Worm (Caenorhabditis elegans) whole organism, L1 larva: ENCODE data around the gene C44C10.7.
A peak's percentile ranks its signal among the peaks of the same experiment; 100 is the strongest.

Experiments
- C34B4.2 ChIP-seq: sonication (generic microtip); optimal IDR thresholded peaks from 2 replicates; lab custom pipeline; 2017; ENCODE audit warnings: mild to moderate bottlenecking, missing genetic modification characterization, missing compliant biosample characterization
- ceh-82 ChIP-seq, 3 experiments: fragments of 150-350 bp in 1 of 3; sonication (generic microtip) in 2 of 3; optimal IDR thresholded peaks; 2 replicates each; lab custom pipeline; 2014 to 2017; ENCODE audit warnings: missing biosample characterization in 3 of 3, missing genetic modification characterization in 3 of 3
- ces-1 ChIP-seq: fragments of 150-350 bp; optimal IDR thresholded peaks from 2 replicates; lab custom pipeline; 2014; ENCODE audit warnings: missing biosample characterization, missing genetic modification reagents, missing genetic modification characterization
- dpl-1 ChIP-seq, 3 experiments: fragments of 150-350 bp in 2 of 3; sonication (generic microtip) in 1 of 3; optimal IDR thresholded peaks; 2 replicates each; lab custom pipeline; 2014 to 2017; ENCODE audit warnings: missing biosample characterization in 3 of 3, missing genetic modification characterization in 3 of 3, missing genetic modification reagents in 3 of 3
- efl-1 ChIP-seq, 4 experiments: fragments of 150-350 bp; optimal IDR thresholded peaks in 3 of 4; peaks in 1 of 4; 1 replicate in 1 of 4; 2 replicates in 3 of 4; lab custom pipeline; 2014; ENCODE audit warnings: missing biosample characterization in 2 of 4, missing genetic modification characterization in 2 of 4, missing genetic modification reagents in 2 of 4
- efl-3 ChIP-seq: fragments of 200-800 bp; sonication (Bioruptor generic); optimal IDR thresholded peaks from 2 replicates; lab custom pipeline; 2018; ENCODE audit warnings: mild to moderate bottlenecking, missing genetic modification characterization, missing compliant biosample characterization
- egl-13 ChIP-seq: sonication (generic microtip); optimal IDR thresholded peaks from 2 replicates; lab custom pipeline; 2016; ENCODE audit warnings: missing genotype, missing genetic modification reagents, missing genetic modification characterization, missing compliant biosample characterization
- egl-27 ChIP-seq, 2 experiments: fragments of 150-350 bp in 1 of 2; sonication (generic microtip); optimal IDR thresholded peaks; 3 replicates each; lab custom pipeline; 2017 to 2018; ENCODE audit warnings: missing biosample characterization in 2 of 2, missing genetic modification characterization in 2 of 2, missing genetic modification reagents in 2 of 2
- elt-2 ChIP-seq: sonication (generic microtip); optimal IDR thresholded peaks from 2 replicates; lab custom pipeline; 2016; ENCODE audit warnings: missing genetic modification characterization, mild to moderate bottlenecking, inconsistent platforms, missing compliant biosample characterization, missing genetic modification reagents
- ets-5 ChIP-seq: fragments of 200-800 bp; sonication (Bioruptor generic); IDR thresholded peaks from 2 replicates; pipeline ENCODE4 v1.3.6; 2022; ENCODE audit warnings: missing genetic modification characterization, missing compliant biosample characterization
- fkh-10 ChIP-seq: sonication (generic microtip); optimal IDR thresholded peaks from 2 replicates; lab custom pipeline; 2017; ENCODE audit warnings: missing biosample characterization, missing genetic modification reagents, missing genetic modification characterization
- fkh-8 ChIP-seq: sonication (generic microtip); optimal IDR thresholded peaks from 2 replicates; lab custom pipeline; 2016; ENCODE audit warnings: mild to moderate bottlenecking, missing genetic modification characterization, missing compliant biosample characterization
- grh-1 ChIP-seq: fragments of 200-800 bp; sonication (Bioruptor generic); IDR thresholded peaks from 2 replicates; pipeline ENCODE4 v1.3.6; 2022; ENCODE audit warnings: missing genetic modification reagents, missing genetic modification characterization, missing compliant biosample characterization
- hpl-2 ChIP-seq: fragments of 150-350 bp; optimal IDR thresholded peaks from 2 replicates; lab custom pipeline; 2014; ENCODE audit warnings: missing biosample characterization, missing genetic modification reagents, missing genetic modification characterization
- isw-1 ChIP-seq: fragments of 200-800 bp; sonication (Bioruptor generic); IDR thresholded peaks from 2 replicates; pipeline ENCODE4 v1.3.6; 2022; ENCODE audit warnings: missing genetic modification characterization, missing compliant biosample characterization
- lin-35 ChIP-seq, 2 experiments: fragments of 150-350 bp; optimal IDR thresholded peaks; 2 replicates each; lab custom pipeline; 2014; ENCODE audit warnings: missing biosample characterization in 2 of 2, missing genetic modification characterization in 2 of 2, missing genetic modification reagents in 2 of 2
- mdl-1 ChIP-seq, 2 experiments: fragments of 150-350 bp; optimal IDR thresholded peaks; 2 replicates each; lab custom pipeline; 2014 to 2017; ENCODE audit warnings: missing biosample characterization in 2 of 2, missing genetic modification characterization in 2 of 2, inconsistent platforms in 1 of 2
- nhr-20 ChIP-seq: sonication (generic microtip); optimal IDR thresholded peaks from 2 replicates; lab custom pipeline; 2016; ENCODE audit warnings: mild to moderate bottlenecking, missing genetic modification characterization, missing compliant biosample characterization
- nhr-47 ChIP-seq: sonication (generic microtip); optimal IDR thresholded peaks from 2 replicates; lab custom pipeline; 2016; ENCODE audit warnings: mild to moderate bottlenecking, missing genetic modification characterization, moderate library complexity, missing compliant biosample characterization
- nhr-71 ChIP-seq: sonication (generic microtip); optimal IDR thresholded peaks from 2 replicates; lab custom pipeline; 2016; ENCODE audit warnings: mild to moderate bottlenecking, missing genetic modification characterization, moderate library complexity, missing compliant biosample characterization
- pag-3 ChIP-seq: sonication (generic microtip); optimal IDR thresholded peaks from 2 replicates; lab custom pipeline; 2017; ENCODE audit warnings: missing genetic modification characterization, mild to moderate bottlenecking, missing compliant biosample characterization, antibody characterized with exemption, borderline replicate concordance; ENCODE audit not compliant: insufficient read depth
- pqm-1 ChIP-seq: sonication (generic microtip); optimal IDR thresholded peaks from 3 replicates; lab custom pipeline; 2017; ENCODE audit warnings: missing biosample characterization, missing genetic modification characterization
- skn-1 ChIP-seq: fragments of 150-350 bp; optimal IDR thresholded peaks from 2 replicates; lab custom pipeline; 2014; ENCODE audit warnings: missing biosample characterization, missing genetic modification characterization
- sox-4 ChIP-seq: sonication (generic microtip); optimal IDR thresholded peaks from 2 replicates; lab custom pipeline; 2016; ENCODE audit warnings: missing genetic modification characterization, missing compliant biosample characterization
- sup-37 ChIP-seq: fragments of 200-800 bp; sonication (Bioruptor generic); optimal IDR thresholded peaks from 2 replicates; lab custom pipeline; 2018; ENCODE audit warnings: mild to moderate bottlenecking, missing genetic modification characterization, missing compliant biosample characterization
- tlp-1 ChIP-seq: fragments of 150-350 bp; optimal IDR thresholded peaks from 2 replicates; lab custom pipeline; 2014; ENCODE audit warnings: missing biosample characterization, missing genetic modification characterization
- unc-62 ChIP-seq: fragments of 150-350 bp; optimal IDR thresholded peaks from 2 replicates; lab custom pipeline; 2014; ENCODE audit warnings: missing biosample characterization, missing genetic modification reagents, missing genetic modification characterization
- unc-86 ChIP-seq: sonication (generic microtip); optimal IDR thresholded peaks from 2 replicates; lab custom pipeline; 2016; ENCODE audit warnings: missing genetic modification characterization, missing compliant biosample characterization
- xbp-1 ChIP-seq: sonication (generic microtip); optimal IDR thresholded peaks from 2 replicates; lab custom pipeline; 2016; ENCODE audit warnings: missing genetic modification characterization, missing compliant biosample characterization
- zag-1 ChIP-seq: fragments of 150-350 bp; optimal IDR thresholded peaks from 2 replicates; lab custom pipeline; 2014; ENCODE audit warnings: missing biosample characterization, missing genetic modification characterization
- ztf-4 ChIP-seq: fragments of 150-350 bp; optimal IDR thresholded peaks from 2 replicates; lab custom pipeline; 2014; ENCODE audit warnings: missing biosample characterization, missing genetic modification characterization

Gene C44C10.7

DNA sequence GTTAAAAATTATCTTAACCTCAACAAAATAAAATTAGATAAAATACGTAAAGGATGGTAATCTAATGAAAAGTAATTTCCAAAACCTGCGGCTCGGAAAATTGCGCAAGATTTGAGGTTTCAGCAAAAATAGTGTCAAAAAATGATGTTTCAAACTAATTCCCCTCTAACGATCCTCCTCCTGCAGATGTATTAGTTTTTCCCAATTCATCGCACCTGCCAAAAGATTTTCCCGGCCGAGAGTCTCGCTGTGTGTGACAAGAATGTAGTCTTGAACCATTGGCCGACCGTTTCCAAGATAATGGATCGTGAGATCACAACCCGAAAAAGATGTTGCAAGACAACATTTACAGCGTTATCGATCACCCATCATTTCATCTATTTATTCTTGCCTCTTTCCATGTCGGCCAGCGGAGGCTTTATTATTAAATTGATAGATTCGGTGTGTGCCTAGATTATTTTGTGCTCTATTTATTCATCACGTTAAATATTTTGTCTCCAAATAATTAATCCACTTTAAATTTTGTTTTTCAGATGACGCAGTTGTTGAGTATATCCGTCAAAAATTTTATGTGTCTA is 2.0 kb upstream of the C44C10.7 start, which contains the start of the genes C44C10.10 and C44C10.5:
TSS of gene C44C10.10 (plus strand) at position 301 of the 578 bp plus-strand sequence.
TSS of gene C44C10.5 (plus strand) at position 528 of the 578 bp plus-strand sequence.
- no peak for TF ChIP-seq nhr-71 (tag; lab: Kevin White, UChicago)
- no peak for TF ChIP-seq unc-62 (GFP tag; lab: Kevin White, UChicago)
- no peak for TF ChIP-seq ztf-4 (tag; lab: Kevin White, UChicago)
- TF ChIP-seq ces-1 (GFP tag; lab: Kevin White, UChicago), result no peak
- no peak for TF ChIP-seq xbp-1 (tag; lab: Kevin White, UChicago)
- TF ChIP-seq efl-3 (GFP tag; lab: Kevin White, UChicago), result no peak
- TF ChIP-seq sup-37 (GFP tag; lab: Kevin White, UChicago), result no peak
- TF ChIP-seq pag-3, result no peak
- TF ChIP-seq zag-1, result no peak
- TF ChIP-seq nhr-20 (tag; lab: Kevin White, UChicago), result no peak
- no peak for TF ChIP-seq grh-1 (GFP tag; lab: Robert Waterston, UW)
- TF ChIP-seq hpl-2, result no peak
- no peak for TF ChIP-seq egl-27 (tag; optimal IDR thresholded peaks at IDR 0.05; lab: Kevin White, UChicago)
- no peak for TF ChIP-seq nhr-47
- TF ChIP-seq unc-86, result no peak
- TF ChIP-seq egl-13 (tag; lab: Kevin White, UChicago), result no peak
- no peak for TF ChIP-seq pqm-1 (tag; lab: Kevin White, UChicago)

DNA sequence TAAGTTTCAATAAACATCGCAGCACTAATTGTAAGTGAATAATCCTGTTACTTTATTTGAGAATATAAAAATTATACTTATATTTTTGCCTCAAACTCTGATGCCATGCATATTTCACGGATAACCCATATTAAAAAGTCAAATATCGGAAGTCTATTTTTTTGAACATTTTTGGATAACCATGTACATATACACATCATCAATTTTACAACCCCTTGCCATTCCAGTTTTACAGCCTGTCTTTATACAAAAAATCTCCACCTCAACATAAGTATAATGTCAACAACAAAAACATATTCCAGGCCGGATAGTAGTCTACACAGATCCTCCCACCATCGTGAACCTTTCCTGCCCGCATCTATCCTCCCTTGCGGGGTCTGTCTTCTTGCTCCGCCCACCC is 3.8 kb downstream of the C44C10.7 start, which contains the start of gene hnd-1:
TSS of gene hnd-1 (plus strand) at position 301 of the 400 bp plus-strand sequence.
- TF ChIP-seq ets-5 (GFP tag; lab: Robert Waterston, UW) (no peak), efl-1 (optimal IDR thresholded peaks at IDR 0.05; lab: Kevin White, UChicago) (no peak), efl-1 (GFP tag; optimal IDR thresholded peaks at IDR 0.05 in 1 of 2; lab: Kevin White, UChicago) (peak in 1 of 2 experiments; percentile 27)

DNA sequence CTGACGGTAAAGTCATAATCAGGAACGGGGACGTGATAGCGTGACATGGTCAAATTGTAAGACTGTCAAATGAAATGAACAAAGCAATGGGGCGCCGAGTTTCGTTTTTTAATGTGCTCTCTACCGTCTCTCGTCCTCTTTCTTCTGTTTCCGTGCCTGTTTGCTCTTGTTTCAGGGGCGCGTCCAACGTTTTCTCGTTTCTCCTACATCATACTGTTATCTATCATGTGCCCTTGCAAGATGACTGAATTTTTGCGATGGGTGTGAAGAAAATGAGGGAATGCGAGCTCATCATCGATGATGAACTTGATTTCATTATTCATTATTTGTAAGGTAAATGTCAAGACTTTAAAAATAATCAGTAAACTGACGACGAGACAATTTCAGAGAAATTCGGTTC is 7.2 kb downstream of the C44C10.7 start, which contains the start of gene T04F8.7:
TSS of gene T04F8.7 (minus strand) at position 130 of the 400 bp plus-strand sequence.
- TF ChIP-seq dpl-1 (GFP tag; optimal IDR thresholded peaks at IDR 0.05; lab: Kevin White, UChicago) (no peak), elt-2 (tag; lab: Kevin White, UChicago) (peak; percentile 71), ces-1 (GFP tag; lab: Kevin White, UChicago) (no peak), lin-35 (GFP tag; optimal IDR thresholded peaks at IDR 0.05; lab: Kevin White, UChicago) (peak in 1 of 2 experiments; percentile 30), skn-1 (no peak)

DNA sequence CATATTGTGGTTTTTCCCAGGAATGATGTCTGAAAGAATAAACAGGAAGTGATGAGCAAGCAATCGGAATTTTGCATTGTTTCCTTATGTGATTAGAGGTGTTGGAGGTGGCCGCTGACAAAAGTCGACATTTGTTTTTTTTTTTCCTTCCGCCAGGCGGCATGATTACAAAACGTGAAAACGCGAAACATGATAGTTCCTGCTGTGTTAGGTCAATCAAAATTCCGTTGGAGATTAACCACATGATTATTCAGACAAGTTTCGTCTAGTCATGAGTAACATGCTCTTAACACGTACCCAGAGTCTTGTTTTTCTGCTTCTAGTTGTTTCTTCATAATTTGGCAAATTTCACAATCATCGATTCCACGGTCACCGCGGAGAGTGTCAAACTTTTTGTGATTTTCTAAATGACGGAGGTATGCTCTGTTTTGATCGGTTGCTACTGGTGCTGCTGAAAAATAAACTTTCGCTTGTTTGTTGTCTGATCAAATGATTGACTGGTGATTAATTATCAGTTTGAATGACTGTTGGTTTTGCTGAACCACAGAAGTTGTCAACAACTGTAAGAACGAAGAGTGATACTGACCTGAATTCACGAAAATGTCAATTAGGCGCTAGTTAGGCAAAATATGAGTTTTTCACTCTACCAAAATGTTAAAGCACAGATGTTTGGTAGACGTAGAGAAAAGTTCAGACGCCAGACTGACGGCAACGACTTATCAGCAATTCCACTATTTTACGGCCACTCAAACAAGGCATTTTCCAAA is 8.7 kb downstream of the C44C10.7 start:
- TF ChIP-seq nhr-20 (tag; lab: Kevin White, UChicago), result no peak
- TF ChIP-seq mdl-1 (tag; optimal IDR thresholded peaks at IDR 0.05; lab: Kevin White, UChicago), result no peak
- no peak for TF ChIP-seq efl-1 (optimal IDR thresholded peaks at IDR 0.05; lab: Kevin White, UChicago)
- TF ChIP-seq efl-1 (GFP tag; optimal IDR thresholded peaks at IDR 0.05 in 1 of 2; lab: Kevin White, UChicago), result no peak
- TF ChIP-seq fkh-8 (tag; lab: Kevin White, UChicago), result no peak
- no peak for TF ChIP-seq C34B4.2 (tag; lab: Kevin White, UChicago)
- no peak for TF ChIP-seq nhr-47
- no peak for TF ChIP-seq fkh-10 (GFP tag; lab: Kevin White, UChicago)
- TF ChIP-seq sox-4, result no peak
- no peak for TF ChIP-seq tlp-1 (tag; lab: Kevin White, UChicago)
- TF ChIP-seq grh-1 (GFP tag; lab: Robert Waterston, UW), result no peak
- TF ChIP-seq unc-62 (GFP tag; lab: Kevin White, UChicago), result no peak
- TF ChIP-seq ceh-82 (tag; optimal IDR thresholded peaks at IDR 0.05; lab: Kevin White, UChicago), result no peak
- no peak for TF ChIP-seq isw-1
- TF ChIP-seq, all 84 proteins: peak for 0
